Worm (Caenorhabditis elegans) whole organism, late embryonic: ENCODE measurements around the gene C30A5.16.

Experiments
- F13H6.1 ChIP-seq: sonication (generic microtip); optimal IDR thresholded peaks from 2 replicates; lab custom pipeline; 2016; ENCODE audit warnings: missing genetic modification characterization, missing compliant biosample characterization
- K02D7.2 ChIP-seq: sonication (generic microtip); optimal IDR thresholded peaks from 2 replicates; lab custom pipeline; 2017; ENCODE audit warnings: mild to moderate bottlenecking, missing genetic modification characterization, missing compliant biosample characterization
- K09A11.1 ChIP-seq: sonication (generic microtip); optimal IDR thresholded peaks from 2 replicates; lab custom pipeline; 2017; ENCODE audit warnings: antibody characterized with exemption, mild to moderate bottlenecking, missing genetic modification characterization, missing compliant biosample characterization; ENCODE audit not compliant: insufficient read depth
- T23F11.4 ChIP-seq: fragments of 200-800 bp; sonication (Bioruptor generic); optimal IDR thresholded peaks from 2 replicates; lab custom pipeline; 2018; ENCODE audit warnings: mild to moderate bottlenecking, missing genetic modification characterization, missing compliant biosample characterization
- Y22D7AL.16 ChIP-seq: sonication (generic microtip); optimal IDR thresholded peaks from 2 replicates; lab custom pipeline; 2016; ENCODE audit warnings: missing genetic modification characterization, missing compliant biosample characterization
- ahr-1 ChIP-seq: sonication (generic microtip); optimal IDR thresholded peaks from 2 replicates; lab custom pipeline; 2016; ENCODE audit warnings: missing genetic modification characterization, missing compliant biosample characterization
- ceh-18 ChIP-seq: sonication (generic microtip); optimal IDR thresholded peaks from 2 replicates; lab custom pipeline; 2016; ENCODE audit warnings: missing genetic modification characterization, missing compliant biosample characterization
- ceh-22 ChIP-seq: sonication (generic microtip); optimal IDR thresholded peaks from 2 replicates; lab custom pipeline; 2017; ENCODE audit warnings: missing biosample characterization, missing genetic modification characterization
- ceh-24 ChIP-seq: sonication (generic microtip); optimal IDR thresholded peaks from 2 replicates; lab custom pipeline; 2016; ENCODE audit warnings: mild to moderate bottlenecking, missing genetic modification characterization, missing compliant biosample characterization
- ceh-31 ChIP-seq: sonication (generic microtip); optimal IDR thresholded peaks from 2 replicates; lab custom pipeline; 2016; ENCODE audit warnings: missing genetic modification characterization, missing compliant biosample characterization
- dmd-4 ChIP-seq: sonication (generic microtip); optimal IDR thresholded peaks from 2 replicates; lab custom pipeline; 2016; ENCODE audit warnings: borderline replicate concordance, missing genetic modification characterization, missing compliant biosample characterization
- fkh-10 ChIP-seq: fragments of 150-350 bp; optimal IDR thresholded peaks from 2 replicates; lab custom pipeline; 2014; ENCODE audit warnings: missing biosample characterization, missing genetic modification reagents, missing genetic modification characterization
- fkh-6 ChIP-seq: sonication (generic microtip); optimal IDR thresholded peaks from 2 replicates; lab custom pipeline; 2016; ENCODE audit warnings: missing genetic modification characterization, missing compliant biosample characterization
- hlh-15 ChIP-seq: sonication (generic microtip); optimal IDR thresholded peaks from 2 replicates; lab custom pipeline; 2016; ENCODE audit warnings: missing genetic modification characterization, missing compliant biosample characterization
- hlh-8 ChIP-seq: sonication (generic microtip); optimal IDR thresholded peaks from 2 replicates; lab custom pipeline; 2016; ENCODE audit warnings: missing genotype, missing genetic modification characterization, missing compliant biosample characterization
- madf-2 ChIP-seq: sonication (generic microtip); optimal IDR thresholded peaks from 2 replicates; lab custom pipeline; 2017; ENCODE audit warnings: missing genetic modification characterization, missing compliant biosample characterization
- nfya-1 ChIP-seq: sonication (generic microtip); optimal IDR thresholded peaks from 2 replicates; lab custom pipeline; 2017; ENCODE audit warnings: missing genetic modification characterization, mild to moderate bottlenecking, missing compliant biosample characterization, antibody characterized with exemption, moderate library complexity
- nhr-11 ChIP-seq: fragments of 150-350 bp; optimal IDR thresholded peaks from 2 replicates; lab custom pipeline; 2014; ENCODE audit warnings: missing biosample characterization, missing genetic modification characterization
- nhr-232 ChIP-seq: sonication (generic microtip); optimal IDR thresholded peaks from 2 replicates; lab custom pipeline; 2016; ENCODE audit warnings: missing genetic modification characterization, missing compliant biosample characterization
- npax-4 ChIP-seq: sonication (generic microtip); optimal IDR thresholded peaks from 2 replicates; lab custom pipeline; 2016; ENCODE audit warnings: missing genetic modification characterization, missing compliant biosample characterization
- pax-1 ChIP-seq: fragments of 150-350 bp; optimal IDR thresholded peaks from 2 replicates; lab custom pipeline; 2014; ENCODE audit warnings: missing biosample characterization, missing genetic modification characterization
- pha-2 ChIP-seq: sonication (generic microtip); optimal IDR thresholded peaks from 2 replicates; lab custom pipeline; 2017; ENCODE audit warnings: mild to moderate bottlenecking, missing genetic modification characterization, missing compliant biosample characterization
- pha-4 ChIP-seq: fragments of 150-350 bp; optimal IDR thresholded peaks from 2 replicates; lab custom pipeline; 2018; ENCODE audit warnings: missing biosample characterization, missing genetic modification reagents, missing genetic modification characterization
- pqm-1 ChIP-seq: sonication (generic microtip); optimal IDR thresholded peaks from 2 replicates; lab custom pipeline; 2016; ENCODE audit warnings: missing genetic modification characterization, missing compliant biosample characterization
- pros-1 ChIP-seq: fragments of 150-350 bp; optimal IDR thresholded peaks from 2 replicates; lab custom pipeline; 2014; ENCODE audit warnings: missing biosample characterization, missing genetic modification reagents, missing genetic modification characterization
- rnt-1 ChIP-seq: sonication (generic microtip); optimal IDR thresholded peaks from 2 replicates; lab custom pipeline; 2016; ENCODE audit warnings: missing genetic modification characterization, missing compliant biosample characterization
- sox-2 ChIP-seq: fragments of 200-800 bp; sonication (Bioruptor generic); IDR thresholded peaks from 2 replicates; pipeline ENCODE4 v1.3.6; 2022; ENCODE audit warnings: missing genetic modification reagents, missing genetic modification characterization, missing compliant biosample characterization
- sox-4 ChIP-seq: sonication (generic microtip); optimal IDR thresholded peaks from 2 replicates; lab custom pipeline; 2017; ENCODE audit warnings: mild to moderate bottlenecking, missing genetic modification characterization, inconsistent platforms, missing compliant biosample characterization
- syd-9 ChIP-seq: sonication (generic microtip); optimal IDR thresholded peaks from 2 replicates; lab custom pipeline; 2016; ENCODE audit warnings: mild to moderate bottlenecking, missing genetic modification characterization, moderate library complexity, missing compliant biosample characterization
- tbx-2 ChIP-seq: sonication (generic microtip); optimal IDR thresholded peaks from 2 replicates; lab custom pipeline; 2016; ENCODE audit warnings: missing genetic modification characterization, missing compliant biosample characterization
- ttx-3 ChIP-seq: sonication (generic microtip); optimal IDR thresholded peaks from 2 replicates; lab custom pipeline; 2016; ENCODE audit warnings: missing genetic modification reagents, missing genetic modification characterization, missing compliant biosample characterization
- unc-42 ChIP-seq: sonication (generic microtip); optimal IDR thresholded peaks from 2 replicates; lab custom pipeline; 2016; ENCODE audit warnings: missing genotype, missing genetic modification characterization, missing compliant biosample characterization
- unc-55 ChIP-seq: sonication (generic microtip); optimal IDR thresholded peaks from 2 replicates; lab custom pipeline; 2017; ENCODE audit warnings: missing biosample characterization, missing genetic modification reagents, missing genetic modification characterization
- zip-5 ChIP-seq: sonication (generic microtip); optimal IDR thresholded peaks from 2 replicates; lab custom pipeline; 2016; ENCODE audit warnings: missing genetic modification characterization, missing compliant biosample characterization
- ztf-16 ChIP-seq: sonication (generic microtip); optimal IDR thresholded peaks from 2 replicates; lab custom pipeline; 2017; ENCODE audit warnings: missing genetic modification characterization, missing compliant biosample characterization

Gene C30A5.16

ce11 chrIII:8217919-8218318, at the start of gene C30A5.16:
Gene C30A5.16 (plus strand): TSS chrIII:8218219.
- TF ChIP-seq ceh-31 (peak; percentile 75), npax-4 (tag; lab: Kevin White, UChicago) (no peak), sox-2 (peak; percentile 24)

ce11 chrIII:8172609-8173133, 45.3 kb upstream of the C30A5.16 start:
- no peak for TF ChIP-seq K09A11.1 (tag; lab: Kevin White, UChicago)
- TF ChIP-seq npax-4 (tag; lab: Kevin White, UChicago), result no peak
- TF ChIP-seq hlh-15 (tag; lab: Kevin White, UChicago), result no peak
- TF ChIP-seq zip-5 (tag; lab: Kevin White, UChicago), result no peak
- no peak for TF ChIP-seq ttx-3 (tag; lab: Kevin White, UChicago)
- TF ChIP-seq nhr-232, result no peak
- TF ChIP-seq T23F11.4, result no peak
- no peak for TF ChIP-seq ahr-1 (tag; lab: Kevin White, UChicago)
- no peak for TF ChIP-seq rnt-1
- no peak for TF ChIP-seq fkh-6 (tag; lab: Kevin White, UChicago)
- TF ChIP-seq sox-4 (tag; lab: Kevin White, UChicago), result no peak
- no peak for TF ChIP-seq Y22D7AL.16
- no peak for TF ChIP-seq pax-1 (tag; lab: Kevin White, UChicago)
- no peak for TF ChIP-seq tbx-2 (tag; lab: Kevin White, UChicago)
- TF ChIP-seq ztf-16 (tag; lab: Kevin White, UChicago), result no peak

ce11 chrIII:8175263-8175662, 42.8 kb upstream of the C30A5.16 start:
- peak; percentile 96 for TF ChIP-seq nfya-1 (tag; lab: Kevin White, UChicago)
- no peak for TF ChIP-seq F13H6.1 (tag; lab: Kevin White, UChicago)
- TF ChIP-seq pax-1 (tag; lab: Kevin White, UChicago), result no peak

ce11 chrIII:8176265-8176664, 41.8 kb upstream of the C30A5.16 start, which contains the start of gene C50C3.12:
Gene C50C3.12 (plus strand): TSS chrIII:8176565.
- TF ChIP-seq npax-4 (tag; lab: Kevin White, UChicago) (no peak), F13H6.1 (tag; lab: Kevin White, UChicago) (no peak), pqm-1 (tag; lab: Kevin White, UChicago) (no peak), fkh-10 (no peak), K02D7.2 (tag; lab: Kevin White, UChicago) (no peak), unc-55 (GFP tag; lab: Kevin White, UChicago) (no peak), ceh-18 (tag; lab: Kevin White, UChicago) (no peak), ceh-24 (no peak)
- TF ChIP-seq, all 69 proteins: peak for 0

ce11 chrIII:8178924-8179323, 39.1 kb upstream of the C30A5.16 start, which contains the start of gene C50C3.5:
Gene C50C3.5 (plus strand): TSS chrIII:8179224.
- TF ChIP-seq tbx-2 (tag; lab: Kevin White, UChicago) (no peak), nhr-11 (no peak), dmd-4 (tag; lab: Kevin White, UChicago) (no peak), K09A11.1 (tag; lab: Kevin White, UChicago) (no peak), ceh-22 (tag; lab: Kevin White, UChicago) (no peak), pqm-1 (tag; lab: Kevin White, UChicago) (no peak), pha-4 (no peak), pha-2 (tag; lab: Kevin White, UChicago) (no peak), ceh-18 (tag; lab: Kevin White, UChicago) (no peak), pros-1 (no peak), syd-9 (tag; lab: Kevin White, UChicago) (no peak), hlh-8 (no peak), rnt-1 (no peak), unc-42 (tag; lab: Kevin White, UChicago) (no peak), madf-2 (tag; lab: Kevin White, UChicago) (no peak), Y22D7AL.16 (no peak)
- TF ChIP-seq, all 69 proteins: peak for 0
